Worm (Caenorhabditis elegans) whole organism, L1 larva: Measurements from ENCODE around the gene W10C6.2.
A peak's percentile ranks its signal among the peaks of the same experiment; 100 is the strongest.

Source experiments
- C16A3.4 ChIP-seq: fragments of 150-350 bp; optimal IDR thresholded peaks from 2 replicates; lab custom pipeline; 2014; ENCODE audit warnings: missing biosample characterization, missing genetic modification characterization
- F16B12.6 ChIP-seq: fragments of 150-350 bp; optimal IDR thresholded peaks from 2 replicates; lab custom pipeline; 2014; ENCODE audit warnings: missing biosample characterization, missing genetic modification characterization
- aha-1 ChIP-seq: fragments of 150-350 bp; optimal IDR thresholded peaks from 2 replicates; lab custom pipeline; 2014; ENCODE audit warnings: missing biosample characterization, missing genetic modification characterization
- ceh-82 ChIP-seq, 3 experiments: fragments of 150-350 bp in 1 of 3; sonication (generic microtip) in 2 of 3; optimal IDR thresholded peaks; 2 replicates each; lab custom pipeline; 2014 to 2017; ENCODE audit warnings: missing biosample characterization in 3 of 3, missing genetic modification characterization in 3 of 3
- ceh-90 ChIP-seq: sonication (generic microtip); optimal IDR thresholded peaks from 2 replicates; lab custom pipeline; 2016; ENCODE audit warnings: missing genetic modification characterization, missing compliant biosample characterization
- dsc-1 ChIP-seq: sonication (generic microtip); optimal IDR thresholded peaks from 2 replicates; lab custom pipeline; 2016; ENCODE audit warnings: mild to moderate bottlenecking, missing genetic modification characterization, missing compliant biosample characterization
- efl-1 ChIP-seq, 4 experiments: fragments of 150-350 bp; optimal IDR thresholded peaks in 3 of 4; peaks in 1 of 4; 1 replicate in 1 of 4; 2 replicates in 3 of 4; lab custom pipeline; 2014; ENCODE audit warnings: missing biosample characterization in 2 of 4, missing genetic modification characterization in 2 of 4, missing genetic modification reagents in 2 of 4
- egl-13 ChIP-seq: sonication (generic microtip); optimal IDR thresholded peaks from 2 replicates; lab custom pipeline; 2016; ENCODE audit warnings: missing genotype, missing genetic modification reagents, missing genetic modification characterization, missing compliant biosample characterization
- egl-27 ChIP-seq, 2 experiments: fragments of 150-350 bp in 1 of 2; sonication (generic microtip); optimal IDR thresholded peaks; 3 replicates each; lab custom pipeline; 2017 to 2018; ENCODE audit warnings: missing biosample characterization in 2 of 2, missing genetic modification characterization in 2 of 2, missing genetic modification reagents in 2 of 2
- elt-2 ChIP-seq: sonication (generic microtip); optimal IDR thresholded peaks from 2 replicates; lab custom pipeline; 2016; ENCODE audit warnings: missing genetic modification characterization, mild to moderate bottlenecking, inconsistent platforms, missing compliant biosample characterization, missing genetic modification reagents
- elt-3 ChIP-seq, 6 experiments: fragments of 150-350 bp in 1 of 6; sonication (generic microtip); optimal IDR thresholded peaks; 2 replicates each; lab custom pipeline; 2017 to 2018; ENCODE audit warnings: missing biosample characterization in 6 of 6, missing genetic modification characterization in 6 of 6, inconsistent platforms in 1 of 6
- ets-5 ChIP-seq: fragments of 200-800 bp; sonication (Bioruptor generic); IDR thresholded peaks from 2 replicates; pipeline ENCODE4 v1.3.6; 2022; ENCODE audit warnings: missing genetic modification characterization, missing compliant biosample characterization
- fkh-10 ChIP-seq: sonication (generic microtip); optimal IDR thresholded peaks from 2 replicates; lab custom pipeline; 2017; ENCODE audit warnings: missing biosample characterization, missing genetic modification reagents, missing genetic modification characterization
- fos-1 ChIP-seq: fragments of 150-350 bp; optimal IDR thresholded peaks from 2 replicates; lab custom pipeline; 2014; ENCODE audit warnings: missing biosample characterization, missing genetic modification characterization
- grh-1 ChIP-seq: fragments of 200-800 bp; sonication (Bioruptor generic); IDR thresholded peaks from 2 replicates; pipeline ENCODE4 v1.3.6; 2022; ENCODE audit warnings: missing genetic modification reagents, missing genetic modification characterization, missing compliant biosample characterization
- hlh-17 ChIP-seq: fragments of 200-800 bp; sonication (Bioruptor generic); optimal IDR thresholded peaks from 2 replicates; lab custom pipeline; 2018; ENCODE audit warnings: missing genetic modification characterization, mild to moderate bottlenecking, missing compliant biosample characterization, moderate library complexity, borderline replicate concordance
- hlh-4 ChIP-seq: sonication (generic microtip); optimal IDR thresholded peaks from 2 replicates; lab custom pipeline; 2016; ENCODE audit warnings: mild to moderate bottlenecking, missing genetic modification characterization, missing compliant biosample characterization
- hpl-2 ChIP-seq: fragments of 150-350 bp; optimal IDR thresholded peaks from 2 replicates; lab custom pipeline; 2014; ENCODE audit warnings: missing biosample characterization, missing genetic modification reagents, missing genetic modification characterization
- irx-1 ChIP-seq: sonication (generic microtip); optimal IDR thresholded peaks from 2 replicates; lab custom pipeline; 2016; ENCODE audit warnings: missing genetic modification characterization, missing compliant biosample characterization
- isw-1 ChIP-seq: fragments of 200-800 bp; sonication (Bioruptor generic); IDR thresholded peaks from 2 replicates; pipeline ENCODE4 v1.3.6; 2022; ENCODE audit warnings: missing genetic modification characterization, missing compliant biosample characterization
- lin-13 ChIP-seq: fragments of 150-350 bp; optimal IDR thresholded peaks from 2 replicates; lab custom pipeline; 2014; ENCODE audit warnings: missing biosample characterization, missing genetic modification reagents, missing genetic modification characterization
- lin-14 ChIP-seq: fragments of 200-800 bp; sonication (Bioruptor generic); optimal IDR thresholded peaks from 2 replicates; lab custom pipeline; 2018; ENCODE audit warnings: mild to moderate bottlenecking, missing genetic modification characterization, moderate library complexity, missing compliant biosample characterization
- lin-35 ChIP-seq, 2 experiments: fragments of 150-350 bp; optimal IDR thresholded peaks; 2 replicates each; lab custom pipeline; 2014; ENCODE audit warnings: missing biosample characterization in 2 of 2, missing genetic modification characterization in 2 of 2, missing genetic modification reagents in 2 of 2
- lin-39 ChIP-seq: fragments of 150-350 bp; optimal IDR thresholded peaks from 2 replicates; lab custom pipeline; 2014; ENCODE audit warnings: missing biosample characterization, missing genetic modification reagents, missing genetic modification characterization
- lir-3 ChIP-seq: sonication (generic microtip); optimal IDR thresholded peaks from 2 replicates; lab custom pipeline; 2016; ENCODE audit warnings: mild to moderate bottlenecking, missing genetic modification characterization, moderate library complexity, missing compliant biosample characterization; ENCODE audit not compliant: poor library complexity
- lsy-2 ChIP-seq, 2 experiments: fragments of 150-350 bp; optimal IDR thresholded peaks; 2 replicates each; lab custom pipeline; 2014; ENCODE audit warnings: missing biosample characterization in 2 of 2, missing genetic modification characterization in 2 of 2
- nhr-11 ChIP-seq: fragments of 150-350 bp; optimal IDR thresholded peaks from 2 replicates; lab custom pipeline; 2014; ENCODE audit warnings: missing biosample characterization, missing genetic modification characterization
- nhr-237 ChIP-seq: fragments of 150-350 bp; optimal IDR thresholded peaks from 2 replicates; lab custom pipeline; 2014; ENCODE audit warnings: missing biosample characterization, missing genetic modification characterization
- nhr-28 ChIP-seq: fragments of 150-350 bp; optimal IDR thresholded peaks from 2 replicates; lab custom pipeline; 2014; ENCODE audit warnings: missing biosample characterization, missing genetic modification characterization
- nhr-47 ChIP-seq: sonication (generic microtip); optimal IDR thresholded peaks from 2 replicates; lab custom pipeline; 2016; ENCODE audit warnings: mild to moderate bottlenecking, missing genetic modification characterization, moderate library complexity, missing compliant biosample characterization
- nhr-71 ChIP-seq: sonication (generic microtip); optimal IDR thresholded peaks from 2 replicates; lab custom pipeline; 2016; ENCODE audit warnings: mild to moderate bottlenecking, missing genetic modification characterization, moderate library complexity, missing compliant biosample characterization
- nhr-76 ChIP-seq: sonication (generic microtip); optimal IDR thresholded peaks from 2 replicates; lab custom pipeline; 2017; ENCODE audit warnings: missing biosample characterization, missing genetic modification characterization
- nhr-85 ChIP-seq: sonication (generic microtip); peaks from one replicate; lab custom pipeline; 2016; ENCODE audit warnings: missing genetic modification characterization, inconsistent platforms, missing compliant biosample characterization
- nhr-90 ChIP-seq: sonication (generic microtip); optimal IDR thresholded peaks from 2 replicates; lab custom pipeline; 2016; ENCODE audit warnings: mild to moderate bottlenecking, missing genetic modification characterization, missing compliant biosample characterization; ENCODE audit not compliant: poor library complexity
- pag-3 ChIP-seq: sonication (generic microtip); optimal IDR thresholded peaks from 2 replicates; lab custom pipeline; 2017; ENCODE audit warnings: missing genetic modification characterization, mild to moderate bottlenecking, missing compliant biosample characterization, antibody characterized with exemption, borderline replicate concordance; ENCODE audit not compliant: insufficient read depth
- pax-3 ChIP-seq: fragments of 200-800 bp; sonication (Bioruptor generic); optimal IDR thresholded peaks from 2 replicates; lab custom pipeline; 2018; ENCODE audit warnings: mild to moderate bottlenecking, missing genetic modification characterization, moderate library complexity, missing compliant biosample characterization
- pqm-1 ChIP-seq: sonication (generic microtip); optimal IDR thresholded peaks from 3 replicates; lab custom pipeline; 2017; ENCODE audit warnings: missing biosample characterization, missing genetic modification characterization
- rnt-1 ChIP-seq: sonication (generic microtip); optimal IDR thresholded peaks from 2 replicates; lab custom pipeline; 2016; ENCODE audit warnings: mild to moderate bottlenecking, missing genetic modification characterization, moderate library complexity, missing compliant biosample characterization
- snu-23 ChIP-seq: sonication (generic microtip); optimal IDR thresholded peaks from 2 replicates; lab custom pipeline; 2016; ENCODE audit warnings: missing genetic modification characterization, missing compliant biosample characterization
- sptf-1 ChIP-seq: fragments of 150-350 bp; optimal IDR thresholded peaks from 2 replicates; lab custom pipeline; 2014; ENCODE audit warnings: missing biosample characterization, missing genetic modification characterization
- sup-37 ChIP-seq: fragments of 200-800 bp; sonication (Bioruptor generic); optimal IDR thresholded peaks from 2 replicates; lab custom pipeline; 2018; ENCODE audit warnings: mild to moderate bottlenecking, missing genetic modification characterization, missing compliant biosample characterization
- swsn-7 ChIP-seq: sonication (generic microtip); optimal IDR thresholded peaks from 2 replicates; lab custom pipeline; 2016; ENCODE audit warnings: missing genetic modification characterization, missing compliant biosample characterization
- tbx-2 ChIP-seq: sonication (generic microtip); optimal IDR thresholded peaks from 2 replicates; lab custom pipeline; 2016; ENCODE audit warnings: missing genetic modification characterization, missing compliant biosample characterization
- unc-62 ChIP-seq: fragments of 150-350 bp; optimal IDR thresholded peaks from 2 replicates; lab custom pipeline; 2014; ENCODE audit warnings: missing biosample characterization, missing genetic modification reagents, missing genetic modification characterization
- xbp-1 ChIP-seq: sonication (generic microtip); optimal IDR thresholded peaks from 2 replicates; lab custom pipeline; 2016; ENCODE audit warnings: missing genetic modification characterization, missing compliant biosample characterization
- ztf-11 ChIP-seq, 2 experiments: sonication (generic microtip); optimal IDR thresholded peaks; 2 replicates each; lab custom pipeline; 2016 to 2017; ENCODE audit warnings: missing genetic modification characterization in 2 of 2, missing biosample characterization in 1 of 2, missing compliant biosample characterization in 1 of 2

The W10C6.2 gene

ce11 chrII:11128989-11129388 lies 7.3 kb upstream of the W10C6.2 start, which contains the start of gene F40F8.3:
Gene F40F8.3 (plus strand): TSS chrII:11129289.
- TF ChIP-seq nhr-11 (no peak), efl-1 (optimal IDR thresholded peaks at IDR 0.05; lab: Kevin White, UChicago) (no peak), efl-1 (GFP tag; optimal IDR thresholded peaks at IDR 0.05 in 1 of 2; lab: Kevin White, UChicago) (no peak), lin-14 (no peak), lin-35 (GFP tag; optimal IDR thresholded peaks at IDR 0.05; lab: Kevin White, UChicago) (no peak), pag-3 (no peak), elt-3 (tag; optimal IDR thresholded peaks at IDR 0.05; lab: Kevin White, UChicago) (no peak), irx-1 (no peak), pax-3 (tag; lab: Kevin White, UChicago) (no peak), hpl-2 (GFP tag; lab: Kevin White, UChicago) (no peak), elt-2 (no peak), unc-62 (GFP tag; lab: Kevin White, UChicago) (no peak), rnt-1 (tag; lab: Kevin White, UChicago) (no peak), ceh-82 (tag; optimal IDR thresholded peaks at IDR 0.05; lab: Kevin White, UChicago) (no peak), C16A3.4 (no peak), F16B12.6 (tag; lab: Kevin White, UChicago) (no peak), tbx-2 (tag; lab: Kevin White, UChicago) (no peak), xbp-1 (tag; lab: Kevin White, UChicago) (no peak)

ce11 chrII:11127364-11127763 lies 5.7 kb upstream of the W10C6.2 start, which contains the start of gene F40F8.1:
Gene F40F8.1 (plus strand): TSS chrII:11127664.
- TF ChIP-seq hlh-17 (GFP tag; lab: Kevin White, UChicago), result no peak
- TF ChIP-seq lsy-2 (tag; optimal IDR thresholded peaks at IDR 0.05; lab: Kevin White, UChicago), result no peak
- TF ChIP-seq snu-23, result no peak
- no peak for TF ChIP-seq nhr-76 (tag; lab: Kevin White, UChicago)
- no peak for TF ChIP-seq hpl-2 (GFP tag; lab: Kevin White, UChicago)
- TF ChIP-seq nhr-71 (tag; lab: Kevin White, UChicago), result no peak
- TF ChIP-seq sup-37, result no peak
- no peak for TF ChIP-seq fkh-10 (GFP tag; lab: Kevin White, UChicago)
- no peak for TF ChIP-seq nhr-85 (tag; lab: Kevin White, UChicago)
- no peak for TF ChIP-seq ets-5 (GFP tag; lab: Robert Waterston, UW)
- no peak for TF ChIP-seq isw-1 (GFP tag; lab: Robert Waterston, UW)
- no peak for TF ChIP-seq lir-3 (tag; lab: Kevin White, UChicago)
- TF ChIP-seq hlh-4, result no peak
- no peak for TF ChIP-seq egl-13
- no peak for TF ChIP-seq nhr-28 (tag; lab: Kevin White, UChicago)
- no peak for TF ChIP-seq nhr-90 (tag; lab: Kevin White, UChicago)
- no peak for TF ChIP-seq lin-13
- no peak for TF ChIP-seq elt-2
- TF ChIP-seq grh-1 (GFP tag; lab: Robert Waterston, UW), result no peak

- TF ChIP-seq ceh-82 (tag; optimal IDR thresholded peaks at IDR 0.05; lab: Kevin White, UChicago) (peak; percentile 43 to 84 (median 63)), pag-3 (no peak), dsc-1 (tag; lab: Kevin White, UChicago) (peak; percentile 38), lir-3 (tag; lab: Kevin White, UChicago) (peak; percentile 26), lin-39 (tag; lab: Kevin White, UChicago) (no peak), sptf-1 (tag; lab: Kevin White, UChicago) (no peak), ztf-11 (tag; optimal IDR thresholded peaks at IDR 0.05; lab: Kevin White, UChicago) (no peak), efl-1 (optimal IDR thresholded peaks at IDR 0.05; lab: Kevin White, UChicago) (peak; percentile 83 to 85), efl-1 (GFP tag; optimal IDR thresholded peaks at IDR 0.05 in 1 of 2; lab: Kevin White, UChicago) (peak; percentile 78 to 97), lin-13 (peak; percentile 58), hlh-4 (no peak), tbx-2 (tag; lab: Kevin White, UChicago) (peak; percentile 48), aha-1 (tag; lab: Kevin White, UChicago) (no peak), pqm-1 (tag; lab: Kevin White, UChicago) (no peak), nhr-28 (tag; lab: Kevin White, UChicago) (no peak), F16B12.6 (tag; lab: Kevin White, UChicago) (peak; percentile 46), swsn-7 (tag; lab: Kevin White, UChicago) (peak; percentile 68), egl-27 (tag; optimal IDR thresholded peaks at IDR 0.05; lab: Kevin White, UChicago) (no peak), nhr-47 (tag; lab: Kevin White, UChicago) (peak; percentile 65), hlh-17 (GFP tag; lab: Kevin White, UChicago) (no peak), nhr-237 (peak; percentile 52), pax-3 (tag; lab: Kevin White, UChicago) (no peak), fos-1 (tag; lab: Kevin White, UChicago) (peak; percentile 42), ceh-90 (tag; lab: Kevin White, UChicago) (no peak), elt-3 (tag; optimal IDR thresholded peaks at IDR 0.05; lab: Kevin White, UChicago) (peak in 1 of 6 experiments; percentile 37)
Measured at ce11 chrII:11126312-11127000, 4.8 kb upstream of the W10C6.2 start, which contains the start of the genes rps-9 and lsm-1. Gene rps-9 (minus strand): TSS chrII:11126362. Gene lsm-1 (plus strand): TSS chrII:11126950.
